6 worm cellular contexts compared by ENCODE assay signal in genomic region chrV:281111-281510, ce11.
A peak's percentile ranks its signal among the peaks of the same experiment; 100 is the strongest.
TF ChIP-seq lines count a peak whose summit lies in the region.

No protein-coding gene starts in this region.

TF ChIP-seq in whole organism, L1 larva, 84 proteins besides CTCF, POLR2A, EP300 and RAD21 (continues in another document):
- TF ChIP-seq dpl-1 (GFP tag; optimal IDR thresholded peaks at IDR 0.05; lab: Kevin White, UChicago) (no peak), ceh-63 (GFP tag; optimal IDR thresholded peaks at IDR 0.05; lab: Kevin White, UChicago) (no peak), ceh-88 (GFP tag; IDR thresholded peaks at IDR 0.05; lab: Robert Waterston, UW) (no peak), swsn-7 (tag; optimal IDR thresholded peaks at IDR 0.05; lab: Kevin White, UChicago) (no peak), fos-1 (tag; optimal IDR thresholded peaks at IDR 0.05; lab: Kevin White, UChicago) (no peak), pax-3 (tag; optimal IDR thresholded peaks at IDR 0.05; lab: Kevin White, UChicago) (no peak), lin-35 (GFP tag; optimal IDR thresholded peaks at IDR 0.05; lab: Kevin White, UChicago) (no peak), efl-3 (GFP tag; optimal IDR thresholded peaks at IDR 0.05; lab: Kevin White, UChicago) (no peak), dsc-1 (tag; optimal IDR thresholded peaks at IDR 0.05; lab: Kevin White, UChicago) (no peak), zip-4 (GFP tag; optimal IDR thresholded peaks at IDR 0.05; lab: Kevin White, UChicago) (no peak), elt-2 (tag; optimal IDR thresholded peaks at IDR 0.05; lab: Kevin White, UChicago) (no peak), ceh-8 (GFP tag; optimal IDR thresholded peaks at IDR 0.05; lab: Kevin White, UChicago) (no peak), snu-23 (GFP tag; optimal IDR thresholded peaks at IDR 0.05; lab: Kevin White, UChicago) (peak; percentile 28), tbx-2 (tag; optimal IDR thresholded peaks at IDR 0.05; lab: Kevin White, UChicago) (no peak), elt-3 (tag; optimal IDR thresholded peaks at IDR 0.05; lab: Kevin White, UChicago) (no peak), egl-27 (tag; optimal IDR thresholded peaks at IDR 0.05; lab: Kevin White, UChicago) (no peak)

TF ChIP-seq in whole organism, L2 larva, 48 proteins besides CTCF, POLR2A, EP300 and RAD21:
- TF ChIP-seq fos-1 (tag; optimal IDR thresholded peaks at IDR 0.05; lab: Kevin White, UChicago) (no peak), unc-55 (GFP tag; optimal IDR thresholded peaks at IDR 0.05; lab: Kevin White, UChicago) (no peak), egl-27 (tag; optimal IDR thresholded peaks at IDR 0.05; lab: Kevin White, UChicago) (no peak), ceh-82 (tag; optimal IDR thresholded peaks at IDR 0.05; lab: Kevin White, UChicago) (no peak), ceh-16 (tag; optimal IDR thresholded peaks at IDR 0.05; lab: Kevin White, UChicago) (no peak), nhr-6 (tag; optimal IDR thresholded peaks at IDR 0.05; lab: Kevin White, UChicago) (no peak), C34F6.9 (tag; optimal IDR thresholded peaks at IDR 0.05; lab: Kevin White, UChicago) (peak; percentile 44), sma-9 (GFP tag; optimal IDR thresholded peaks at IDR 0.05; lab: Kevin White, UChicago) (peak; percentile 37), sma-9 (tag; optimal IDR thresholded peaks at IDR 0.05; lab: Kevin White, UChicago) (no peak), lsy-2 (tag; optimal IDR thresholded peaks at IDR 0.05; lab: Kevin White, UChicago) (peak in 1 of 2 experiments; percentile 27), lin-11 (tag; optimal IDR thresholded peaks at IDR 0.05; lab: Kevin White, UChicago) (no peak), lin-39 (tag; optimal IDR thresholded peaks at IDR 0.05; lab: Kevin White, UChicago) (no peak), F13H6.1 (tag; optimal IDR thresholded peaks at IDR 0.05; lab: Kevin White, UChicago) (peak; percentile 67), nhr-129 (tag; optimal IDR thresholded peaks at IDR 0.05; lab: Kevin White, UChicago) (peak; percentile 53), elt-1 (tag; optimal IDR thresholded peaks at IDR 0.05; lab: Kevin White, UChicago) (no peak), lin-13 (GFP tag; optimal IDR thresholded peaks at IDR 0.05; lab: Kevin White, UChicago) (no peak)

TF ChIP-seq in whole organism, L3 larva, 47 proteins besides CTCF, POLR2A, EP300 and RAD21:
- TF ChIP-seq unc-62 (GFP tag; optimal IDR thresholded peaks at IDR 0.05; lab: Kevin White, UChicago) (peak; percentile 83), eor-1 (tag; optimal IDR thresholded peaks at IDR 0.05; lab: Kevin White, UChicago) (no peak), egl-5 (tag; optimal IDR thresholded peaks at IDR 0.05; lab: Kevin White, UChicago) (peak; percentile 70), fos-1 (tag; optimal IDR thresholded peaks at IDR 0.05; lab: Kevin White, UChicago) (no peak), nfya-1 (tag; optimal IDR thresholded peaks at IDR 0.05; lab: Kevin White, UChicago; ENCODE audit: insufficient read depth) (peak; percentile 48), ceh-82 (tag; optimal IDR thresholded peaks at IDR 0.05; lab: Kevin White, UChicago) (no peak), nhr-76 (tag; optimal IDR thresholded peaks at IDR 0.05; lab: Kevin White, UChicago) (no peak), snpc-4 (tag; optimal IDR thresholded peaks at IDR 0.05; lab: Kevin White, UChicago) (no peak), ceh-9 (tag; optimal IDR thresholded peaks at IDR 0.05; lab: Kevin White, UChicago) (no peak), nhr-25 (tag; optimal IDR thresholded peaks at IDR 0.05; lab: Kevin White, UChicago) (no peak), pqm-1 (tag; optimal IDR thresholded peaks at IDR 0.05; lab: Kevin White, UChicago) (no peak)
TF ChIP-seq in whole organism, L3 larva: peak in this region for 3.

TF ChIP-seq in whole organism, L4 larva, 104 proteins besides CTCF, POLR2A, EP300 and RAD21 (continues in another document):
- no peak for TF ChIP-seq R02D3.7 (tag; optimal IDR thresholded peaks at IDR 0.05; lab: Kevin White, UChicago)
- TF ChIP-seq T20F7.1 (GFP tag; optimal IDR thresholded peaks at IDR 0.05; lab: Kevin White, UChicago): no peak
- no peak for TF ChIP-seq lir-3 (tag; optimal IDR thresholded peaks at IDR 0.05; lab: Kevin White, UChicago)
- TF ChIP-seq unc-62 (GFP tag; optimal IDR thresholded peaks at IDR 0.05 in 1 of 2; lab: Kevin White, UChicago): peak in 1 of 2 experiments; percentile 76
- TF ChIP-seq unc-62 (tag; optimal IDR thresholded peaks at IDR 0.05; lab: Kevin White, UChicago): no peak
- TF ChIP-seq egl-43 (GFP tag; IDR thresholded peaks at IDR 0.05; lab: Robert Waterston, UW): no peak
- no peak for TF ChIP-seq zfp-2 (tag; optimal IDR thresholded peaks at IDR 0.05; lab: Kevin White, UChicago)
- TF ChIP-seq ceh-82 (tag; optimal IDR thresholded peaks at IDR 0.05; lab: Kevin White, UChicago): no peak
- peak; percentile 29 for TF ChIP-seq nhr-11 (tag; optimal IDR thresholded peaks at IDR 0.05; lab: Kevin White, UChicago)
- TF ChIP-seq arid-1 (GFP tag; conservative IDR thresholded peaks at IDR 0.05; lab: Robert Waterston, UW): no peak
- TF ChIP-seq mes-2 (tag; optimal IDR thresholded peaks at IDR 0.05; lab: Kevin White, UChicago; ENCODE audit: poor library complexity, severe bottlenecking): no peak
- TF ChIP-seq lsy-2 (tag; optimal IDR thresholded peaks at IDR 0.05; lab: Kevin White, UChicago): peak in 1 of 2 experiments; percentile 18
- no peak for TF ChIP-seq dmd-9 (GFP tag; IDR thresholded peaks at IDR 0.05; lab: Robert Waterston, UW)
- no peak for TF ChIP-seq ceh-44 (GFP tag; IDR thresholded peaks at IDR 0.05; lab: Robert Waterston, UW)
- TF ChIP-seq Y48G9A.11 (GFP tag; IDR thresholded peaks at IDR 0.05; lab: Robert Waterston, UW): no peak
- no peak for TF ChIP-seq saeg-2 (GFP tag; IDR thresholded peaks at IDR 0.05; lab: Robert Waterston, UW)
- no peak for TF ChIP-seq duxl-1 (tag; optimal IDR thresholded peaks at IDR 0.05; lab: Kevin White, UChicago; ENCODE audit: poor library complexity)
- TF ChIP-seq tag-97 (GFP tag; IDR thresholded peaks at IDR 0.05; lab: Robert Waterston, UW): no peak
- peak; percentile 33; the same call in 1 of the 2 replicates for TF ChIP-seq ceh-20 (GFP tag; IDR thresholded peaks at IDR 0.05; lab: Robert Waterston, UW)

TF ChIP-seq in whole organism, late embryonic, 69 proteins besides CTCF, POLR2A, EP300 and RAD21:
- peak; percentile 66 for TF ChIP-seq ceh-18 (tag; optimal IDR thresholded peaks at IDR 0.05; lab: Kevin White, UChicago)
- no peak for TF ChIP-seq madf-2 (tag; optimal IDR thresholded peaks at IDR 0.05; lab: Kevin White, UChicago)
- TF ChIP-seq Y22D7AL.16 (tag; optimal IDR thresholded peaks at IDR 0.05; lab: Kevin White, UChicago): no peak
- no peak for TF ChIP-seq hlh-13 (GFP tag; optimal IDR thresholded peaks at IDR 0.05; lab: Kevin White, UChicago)
- TF ChIP-seq che-1 (tag; optimal IDR thresholded peaks at IDR 0.05; lab: Kevin White, UChicago): no peak
- peak; percentile 70 for TF ChIP-seq unc-55 (GFP tag; optimal IDR thresholded peaks at IDR 0.05; lab: Kevin White, UChicago)
- TF ChIP-seq sox-2 (GFP tag; IDR thresholded peaks at IDR 0.05; lab: Robert Waterston, UW): no peak
- no peak for TF ChIP-seq unc-3 (GFP tag; conservative IDR thresholded peaks at IDR 0.05; lab: Robert Waterston, UW)
- no peak for TF ChIP-seq unc-3 (tag; optimal IDR thresholded peaks at IDR 0.05; lab: Kevin White, UChicago)

TF ChIP-seq in whole organism, mixed stage, embryonic, 35 proteins besides CTCF, POLR2A, EP300 and RAD21:
- TF ChIP-seq nhr-76 (tag; optimal IDR thresholded peaks at IDR 0.05; lab: Kevin White, UChicago): no peak
- TF ChIP-seq hlh-1 (tag; optimal IDR thresholded peaks at IDR 0.05; lab: Kevin White, UChicago): peak; percentile 41
- TF ChIP-seq unc-120 (tag; optimal IDR thresholded peaks at IDR 0.05; lab: Kevin White, UChicago; ENCODE audit: poor library complexity, severe bottlenecking): peak; percentile 14
- peak; percentile 97 for TF ChIP-seq unc-62 (GFP tag; optimal IDR thresholded peaks at IDR 0.05; lab: Kevin White, UChicago)
TF ChIP-seq in whole organism, mixed stage, embryonic: peak in this region for 3.

Comparison
In these comparisons a context has a peak if more than half of its experiments do, and no peak if none do; other contexts are left out.
1. Of the 29 proteins assayed by ChIP-seq in both whole organism, L4 larva and whole organism, L1 larva: peak only in whole organism, L4 larva: nhr-11; only in whole organism, L1 larva: unc-130; in both: none; in neither: 25; mixed calls (peak in some experiments, not most) for 2.